Worm (Caenorhabditis elegans) whole organism, late embryonic: ENCODE measurements around the gene smc-5.

Source experiments
- ceh-48 ChIP-seq: sonication (generic microtip); optimal IDR thresholded peaks from 2 replicates; lab custom pipeline; 2016; ENCODE audit warnings: missing genetic modification characterization, inconsistent platforms, missing compliant biosample characterization
- ceh-9 ChIP-seq: sonication (generic microtip); optimal IDR thresholded peaks from 2 replicates; lab custom pipeline; 2016; ENCODE audit warnings: mild to moderate bottlenecking, missing genetic modification characterization, inconsistent platforms, missing compliant biosample characterization
- dve-1 ChIP-seq: sonication (generic microtip); optimal IDR thresholded peaks from 2 replicates; lab custom pipeline; 2017; ENCODE audit warnings: antibody characterized with exemption, mild to moderate bottlenecking, missing genetic modification characterization, missing compliant biosample characterization
- pqm-1 ChIP-seq: sonication (generic microtip); optimal IDR thresholded peaks from 2 replicates; lab custom pipeline; 2016; ENCODE audit warnings: missing genetic modification characterization, missing compliant biosample characterization
- rnt-1 ChIP-seq: sonication (generic microtip); optimal IDR thresholded peaks from 2 replicates; lab custom pipeline; 2016; ENCODE audit warnings: missing genetic modification characterization, missing compliant biosample characterization

- no peak for TF ChIP-seq rnt-1 (tag; lab: Kevin White, UChicago)
- no peak for TF ChIP-seq pqm-1 (tag; lab: Kevin White, UChicago)
- TF ChIP-seq ceh-9 (tag; lab: Kevin White, UChicago): no peak
- TF ChIP-seq dve-1: no peak
- TF ChIP-seq ceh-48 (tag; lab: Kevin White, UChicago): no peak
These were observed 21.2 kb upstream of the smc-5 start, which contains the start of gene F33G12.7 for ce11 chrII:5040631-5041156.
